Fruit fly (Drosophila melanogaster) whole organism, pupa: ENCODE data around the gene CG9498.

ENCODE experiments used
- CG10348 ChIP-seq: fragments of 200-800 bp; sonication (Bioruptor generic); IDR thresholded peaks from 2 replicates; pipeline ENCODE4 v1.3.6; 2022; ENCODE audit warnings: missing biosample characterization, missing genetic modification characterization
- CG12605 ChIP-seq: fragments of 200-800 bp; sonication (Bioruptor generic); IDR thresholded peaks from 2 replicates; pipeline ENCODE4 v1.3.6; 2022; ENCODE audit warnings: missing biosample characterization, missing genetic modification characterization
- CG13204 ChIP-seq: fragments of 200-800 bp; sonication (Bioruptor generic); optimal IDR thresholded peaks from 2 replicates; lab custom pipeline; 2018; ENCODE audit warnings: missing biosample characterization, mild to moderate bottlenecking, missing genetic modification characterization, moderate library complexity
- CG14655 ChIP-seq: fragments of 200-800 bp; sonication (Bioruptor generic); optimal IDR thresholded peaks from 3 replicates; lab custom pipeline; 2017; ENCODE audit warnings: mild to moderate bottlenecking, missing biosample characterization, missing genetic modification reagents, missing genetic modification characterization
- CG15710 ChIP-seq: fragments of 200-800 bp; sonication (Bioruptor generic); optimal IDR thresholded peaks from 2 replicates; lab custom pipeline; 2018; ENCODE audit warnings: missing biosample characterization, mild to moderate bottlenecking, missing genetic modification characterization, moderate library complexity
- CG17806 ChIP-seq: fragments of 200-800 bp; sonication (Bioruptor generic); optimal IDR thresholded peaks from 2 replicates; lab custom pipeline; 2018; ENCODE audit warnings: missing biosample characterization, mild to moderate bottlenecking, missing genetic modification characterization, moderate library complexity
- CG32121 ChIP-seq: fragments of 200-800 bp; sonication (Bioruptor generic); IDR thresholded peaks from 2 replicates; pipeline ENCODE4 v1.3.6; 2022; ENCODE audit warnings: missing biosample characterization, missing genetic modification characterization
- CG34367 ChIP-seq: fragments of 200-800 bp; sonication (Bioruptor generic); optimal IDR thresholded peaks from 2 replicates; lab custom pipeline; 2018; ENCODE audit warnings: missing biosample characterization, mild to moderate bottlenecking, missing genetic modification characterization
- CG4496 ChIP-seq: fragments of 200-800 bp; sonication (Bioruptor generic); IDR thresholded peaks from 3 replicates; pipeline ENCODE4 v1.3.6; 2022; ENCODE audit warnings: missing biosample characterization, missing genetic modification characterization
- CG8159 ChIP-seq: fragments of 200-800 bp; sonication (Bioruptor generic); optimal IDR thresholded peaks from 3 replicates; lab custom pipeline; 2018; ENCODE audit warnings: missing biosample characterization, mild to moderate bottlenecking, missing genetic modification characterization, moderate library complexity
- CG8301 ChIP-seq: fragments of 200-800 bp; sonication (Bioruptor generic); optimal IDR thresholded peaks from 2 replicates; lab custom pipeline; 2018; ENCODE audit warnings: missing biosample characterization, mild to moderate bottlenecking, missing genetic modification characterization
- CG9948 ChIP-seq: fragments of 200-800 bp; sonication (Bioruptor generic); optimal IDR thresholded peaks from 2 replicates; lab custom pipeline; 2018; ENCODE audit warnings: missing biosample characterization, mild to moderate bottlenecking, missing genetic modification characterization, moderate library complexity
- D1 ChIP-seq: fragments of 200-800 bp; sonication (Bioruptor generic); optimal IDR thresholded peaks from 2 replicates; lab custom pipeline; 2018; ENCODE audit warnings: missing biosample characterization, mild to moderate bottlenecking, missing genetic modification characterization, moderate library complexity
- EcR ChIP-seq: fragments of 200-800 bp; sonication (Bioruptor generic); optimal IDR thresholded peaks from 3 replicates; lab custom pipeline; 2019; ENCODE audit warnings: missing biosample characterization, missing genetic modification characterization, mild to moderate bottlenecking, moderate library complexity, missing genetic modification reagents
- Ets98B ChIP-seq: fragments of 200-800 bp; sonication (Bioruptor generic); IDR thresholded peaks from 2 replicates; pipeline ENCODE4 v1.3.6; 2022; ENCODE audit warnings: missing biosample characterization, missing genetic modification characterization
- Pif1A ChIP-seq: fragments of 200-800 bp; sonication (Bioruptor generic); optimal IDR thresholded peaks from 3 replicates; lab custom pipeline; 2016; ENCODE audit warnings: missing biosample characterization, missing genetic modification characterization
- Pif1B ChIP-seq: fragments of 200-800 bp; sonication (Bioruptor generic); optimal IDR thresholded peaks from 3 replicates; lab custom pipeline; 2016; ENCODE audit warnings: missing biosample characterization, missing genetic modification characterization
- Snoo ChIP-seq: fragments of 200-800 bp; sonication (Bioruptor generic); optimal IDR thresholded peaks from 3 replicates; lab custom pipeline; 2017; ENCODE audit warnings: missing biosample characterization, mild to moderate bottlenecking, missing genetic modification characterization, inconsistent platforms
- fd96Ca ChIP-seq: fragments of 200-800 bp; sonication (Bioruptor generic); IDR thresholded peaks from 3 replicates; pipeline ENCODE4 v1.3.6; 2022; ENCODE audit warnings: missing biosample characterization, missing genetic modification characterization
- gl ChIP-seq: fragments of 200-800 bp; sonication (Bioruptor generic); optimal IDR thresholded peaks from 2 replicates; lab custom pipeline; 2018; ENCODE audit warnings: missing biosample characterization, mild to moderate bottlenecking, missing genetic modification characterization
- rn ChIP-seq: fragments of 200-800 bp; sonication (Bioruptor generic); IDR thresholded peaks from 2 replicates; pipeline ENCODE4 v1.3.6; 2022; ENCODE audit warnings: missing biosample characterization, missing genetic modification characterization

The CG9498 gene

DNA sequence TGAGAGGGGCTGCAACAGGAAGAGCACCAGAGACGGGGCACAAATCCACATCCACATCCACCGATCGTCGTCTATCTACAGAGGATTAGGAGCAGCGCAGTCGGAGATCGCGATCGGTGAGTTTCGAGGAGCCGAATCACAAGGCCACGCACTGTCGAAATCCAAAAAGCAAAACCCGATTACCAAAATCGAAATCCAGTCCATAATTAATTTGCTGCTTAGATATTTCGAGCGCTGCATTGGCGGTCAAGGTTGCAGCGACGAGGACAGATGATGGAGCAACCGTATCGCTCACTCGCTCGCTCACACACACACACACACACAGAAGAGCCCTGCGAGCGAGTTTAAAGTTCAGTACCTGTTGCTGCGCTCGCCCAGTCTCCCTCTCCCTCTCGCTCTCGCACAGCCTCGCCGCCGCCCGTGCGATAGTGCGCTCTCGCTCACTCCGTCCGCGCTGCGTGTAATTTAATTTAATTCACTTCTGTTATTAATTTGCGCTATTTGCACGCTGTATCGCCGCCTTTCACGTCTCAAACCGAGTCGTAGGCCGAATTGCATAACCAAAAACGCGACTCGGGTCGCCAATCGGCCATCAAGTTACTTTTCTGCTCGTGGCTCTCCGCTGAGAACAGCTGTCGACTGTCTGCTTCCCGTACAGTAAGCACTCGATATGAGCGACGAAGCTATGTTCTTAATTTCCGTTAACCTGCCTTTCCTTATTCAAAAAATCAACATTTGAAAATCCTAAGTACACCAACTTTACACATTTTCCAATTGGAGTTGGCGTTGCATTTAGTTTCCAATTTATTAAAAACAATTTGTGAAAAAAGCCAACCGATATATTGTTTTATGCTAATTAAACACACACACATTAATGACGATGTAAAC, 11.6 kb downstream of the CG9498 start:
- TF ChIP-seq Ets98B (GFP tag; lab: Robert Waterston, UW) (no peak; the same call in 1 of the 2 replicates), CG15710 (tag; lab: Kevin White, UChicago) (no peak), CG10348 (GFP tag; lab: Robert Waterston, UW) (no peak), CG14655 (GFP tag; lab: Kevin White, UChicago) (no peak), rn (no peak), D1 (tag; lab: Kevin White, UChicago) (no peak), CG12605 (peak; percentile 56; the same call in 1 of the 2 replicates), CG17806 (tag; lab: Kevin White, UChicago) (peak; percentile 23), CG34367 (tag; lab: Kevin White, UChicago) (peak; percentile 13), Snoo (tag; lab: Kevin White, UChicago) (peak; percentile 39), CG8159 (tag; lab: Kevin White, UChicago) (peak; percentile 20), EcR (peak; percentile 81), fd96Ca (GFP tag; lab: Robert Waterston, UW) (0 out of 3 replicates have a peak, but pooled peaks have one; percentile 37), CG13204 (GFP tag; lab: Kevin White, UChicago) (peak; percentile 99), gl (tag; lab: Kevin White, UChicago) (peak; percentile 77), CG9948 (tag; lab: Kevin White, UChicago) (peak; percentile 4), CG4496 (peak; percentile 42)

DNA sequence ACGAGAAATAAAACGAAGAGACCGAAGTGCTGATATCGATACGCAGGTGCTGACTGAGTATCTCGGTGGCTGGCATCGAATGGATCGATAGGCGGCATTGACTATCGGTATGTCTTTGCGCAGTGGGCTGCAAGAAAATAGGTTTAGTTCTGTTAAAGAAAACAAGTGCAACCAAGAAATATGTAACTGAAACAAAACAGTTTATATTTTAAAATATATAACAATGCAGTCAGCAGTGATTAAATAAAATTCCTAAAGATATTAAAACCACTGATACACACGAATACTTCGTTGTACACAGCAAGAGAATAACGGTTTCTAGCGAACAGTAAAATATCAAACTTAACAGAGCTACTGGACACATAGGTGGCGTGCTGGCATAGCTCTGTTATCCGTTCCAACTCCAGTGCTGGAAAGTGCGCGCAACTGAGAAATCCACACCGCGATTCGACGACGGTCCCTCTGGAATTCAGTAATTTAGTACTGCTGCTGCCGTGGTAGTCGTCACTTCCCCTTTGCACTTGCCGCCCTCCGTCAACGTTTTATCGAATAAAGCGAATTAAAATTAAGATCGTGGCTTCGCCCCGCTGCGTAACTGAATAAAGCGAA, 12.4 kb downstream of the CG9498 start, which contains the start of the genes Pez and Cpr:
Pez (minus strand) TSS at position 305 of the 609 bp plus-strand sequence.
Cpr (plus strand) TSS at position 470 of the 609 bp plus-strand sequence.
- TF ChIP-seq Pif1B (GFP tag; lab: Kevin White, UChicago), result no peak
- peak; percentile 22 for TF ChIP-seq Snoo (tag; lab: Kevin White, UChicago)
- TF ChIP-seq CG4496, result peak; percentile 67; the same call in 2 of the 3 replicates
- TF ChIP-seq, all 21 proteins: peak for 2

dm6 chr2L:6337843-6338366, 12.9 kb downstream of the CG9498 start:
- no peak for TF ChIP-seq rn
- TF ChIP-seq CG17806 (tag; lab: Kevin White, UChicago), result no peak

dm6 chr2L:6324386-6324744, 26.5 kb downstream of the CG9498 start:
- TF ChIP-seq EcR (peak; percentile 52), CG14655 (GFP tag; lab: Kevin White, UChicago) (no peak), CG4496 (peak; percentile 97), CG8301 (tag; lab: Kevin White, UChicago) (peak; percentile 68), Pif1A (GFP tag; lab: Kevin White, UChicago) (no peak), Ets98B (GFP tag; lab: Robert Waterston, UW) (peak; percentile 97), CG9948 (tag; lab: Kevin White, UChicago) (peak; percentile 42), gl (tag; lab: Kevin White, UChicago) (peak; percentile 89), CG13204 (GFP tag; lab: Kevin White, UChicago) (peak; percentile 89), CG32121 (GFP tag; lab: Robert Waterston, UW) (peak; percentile 96), CG12605 (peak; percentile 98), CG34367 (tag; lab: Kevin White, UChicago) (peak; percentile 63), Snoo (tag; lab: Kevin White, UChicago) (peak; percentile 67), CG8159 (tag; lab: Kevin White, UChicago) (peak; percentile 65), D1 (tag; lab: Kevin White, UChicago) (no peak), CG15710 (tag; lab: Kevin White, UChicago) (peak; percentile 72), fd96Ca (GFP tag; lab: Robert Waterston, UW) (peak; percentile 93), Pif1B (GFP tag; lab: Kevin White, UChicago) (no peak), CG10348 (GFP tag; lab: Robert Waterston, UW) (no peak), CG17806 (tag; lab: Kevin White, UChicago) (peak; percentile 57), rn (peak; percentile 82)

- no peak for TF ChIP-seq CG9948 (tag; lab: Kevin White, UChicago)
- peak; percentile 31; the same call in 1 of the 3 replicates for TF ChIP-seq CG4496
- no peak for TF ChIP-seq CG8301 (tag; lab: Kevin White, UChicago)
Observed at dm6 chr2L:6323536-6324385, 27.1 kb downstream of the CG9498 start, which contains the start of gene PDZ-GEF. Gene PDZ-GEF (plus strand): TSS chr2L:6323767.
